Worm (Caenorhabditis elegans) whole organism, midembryonic: ENCODE results near the gene fip-1.

ENCODE experiments used
- flt-1 ChIP-seq: fragments of 200-800 bp; sonication (Bioruptor generic); IDR thresholded peaks from 2 replicates; pipeline ENCODE4 v1.3.6; 2022; ENCODE audit warnings: missing genetic modification characterization, missing compliant biosample characterization
- tab-1 ChIP-seq: fragments of 200-800 bp; sonication (Bioruptor generic); IDR thresholded peaks from 2 replicates; pipeline ENCODE4 v1.3.6; 2022; ENCODE audit warnings: missing genetic modification characterization, missing compliant biosample characterization
- ztf-29 ChIP-seq: fragments of 200-800 bp; sonication (Bioruptor generic); IDR thresholded peaks from 2 replicates; pipeline ENCODE4 v1.3.6; 2022; ENCODE audit warnings: missing genetic modification reagents, missing genetic modification characterization, missing compliant biosample characterization

DNA sequence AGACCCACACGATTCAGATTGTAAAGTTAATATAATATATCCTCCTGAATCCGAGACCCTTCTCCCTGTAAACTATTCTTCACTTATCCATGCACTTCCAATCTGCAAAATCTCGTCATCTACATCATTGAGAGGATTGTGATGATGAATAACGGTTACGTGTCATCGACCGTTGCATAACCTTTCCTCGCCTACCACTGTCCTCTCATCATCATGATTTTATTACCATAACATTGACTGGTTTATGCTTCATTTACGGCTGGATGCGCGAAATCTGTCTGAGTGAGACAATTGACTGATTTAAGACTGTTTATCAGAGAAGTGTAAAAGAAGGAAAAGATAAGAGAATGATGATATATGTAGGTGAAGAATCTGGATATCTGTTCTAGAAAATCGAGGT, 19.3 kb upstream of the fip-1 start:
- TF ChIP-seq flt-1 (GFP tag; lab: Robert Waterston, UW) = no peak
- no peak for TF ChIP-seq ztf-29 (GFP tag; lab: Robert Waterston, UW)
- no peak for TF ChIP-seq tab-1 (GFP tag; lab: Robert Waterston, UW)
